Worm (Caenorhabditis elegans) whole organism, late embryonic: ENCODE measurements around the gene C56A3.4.

Experiments used
- T23F11.4 ChIP-seq: fragments of 200-800 bp; sonication (Bioruptor generic); optimal IDR thresholded peaks from 2 replicates; lab custom pipeline; 2018; ENCODE audit warnings: mild to moderate bottlenecking, missing genetic modification characterization, missing compliant biosample characterization
- ceh-30 ChIP-seq: fragments of 150-350 bp; optimal IDR thresholded peaks from 2 replicates; lab custom pipeline; 2014; ENCODE audit warnings: missing biosample characterization, missing genetic modification characterization
- nhr-232 ChIP-seq: sonication (generic microtip); optimal IDR thresholded peaks from 2 replicates; lab custom pipeline; 2016; ENCODE audit warnings: missing genetic modification characterization, missing compliant biosample characterization

DNA sequence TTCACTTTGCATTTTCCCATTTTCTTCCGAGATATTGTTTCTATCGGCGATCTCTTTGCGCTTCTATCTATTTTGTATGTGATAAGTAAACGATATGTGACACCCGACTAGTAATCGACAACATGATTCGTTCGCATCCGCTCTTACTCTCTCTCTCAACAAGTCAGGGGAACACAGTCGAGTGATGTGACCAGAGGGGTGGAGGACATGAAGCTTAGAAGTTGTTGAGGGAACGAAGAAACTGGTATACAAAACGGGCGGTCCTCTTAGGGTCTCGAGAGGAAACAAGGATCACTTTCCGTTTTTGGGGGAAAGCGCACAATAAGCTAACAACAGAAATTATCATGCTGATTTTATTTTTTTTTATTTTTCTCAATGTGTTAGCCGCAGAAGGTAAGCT, 41.5 kb upstream of the C56A3.4 start, which contains the start of gene F53F4.4:
- TF ChIP-seq nhr-232 (tag; lab: Kevin White, UChicago): no peak
- TF ChIP-seq T23F11.4: no peak
- no peak for TF ChIP-seq ceh-30
